Fruit fly (Drosophila melanogaster) whole organism, prepupa: Measurements from ENCODE around the gene CG13365.

Source experiments
- Blimp-1 ChIP-seq: fragments of 200-800 bp; sonication (Bioruptor generic); optimal IDR thresholded peaks from 3 replicates; lab custom pipeline; 2017; ENCODE audit warnings: missing biosample characterization, missing genetic modification characterization, mild to moderate bottlenecking, moderate library complexity, missing genetic modification reagents
- CG6163 ChIP-seq: fragments of 200-800 bp; sonication (Bioruptor generic); IDR thresholded peaks from 3 replicates; pipeline ENCODE4 v1.3.6; 2022; ENCODE audit warnings: missing biosample characterization, missing genetic modification characterization
- achi ChIP-seq: fragments of 200-800 bp; sonication (Bioruptor generic); optimal IDR thresholded peaks from 3 replicates; lab custom pipeline; 2016; ENCODE audit warnings: missing biosample characterization, missing genetic modification characterization

DNA sequence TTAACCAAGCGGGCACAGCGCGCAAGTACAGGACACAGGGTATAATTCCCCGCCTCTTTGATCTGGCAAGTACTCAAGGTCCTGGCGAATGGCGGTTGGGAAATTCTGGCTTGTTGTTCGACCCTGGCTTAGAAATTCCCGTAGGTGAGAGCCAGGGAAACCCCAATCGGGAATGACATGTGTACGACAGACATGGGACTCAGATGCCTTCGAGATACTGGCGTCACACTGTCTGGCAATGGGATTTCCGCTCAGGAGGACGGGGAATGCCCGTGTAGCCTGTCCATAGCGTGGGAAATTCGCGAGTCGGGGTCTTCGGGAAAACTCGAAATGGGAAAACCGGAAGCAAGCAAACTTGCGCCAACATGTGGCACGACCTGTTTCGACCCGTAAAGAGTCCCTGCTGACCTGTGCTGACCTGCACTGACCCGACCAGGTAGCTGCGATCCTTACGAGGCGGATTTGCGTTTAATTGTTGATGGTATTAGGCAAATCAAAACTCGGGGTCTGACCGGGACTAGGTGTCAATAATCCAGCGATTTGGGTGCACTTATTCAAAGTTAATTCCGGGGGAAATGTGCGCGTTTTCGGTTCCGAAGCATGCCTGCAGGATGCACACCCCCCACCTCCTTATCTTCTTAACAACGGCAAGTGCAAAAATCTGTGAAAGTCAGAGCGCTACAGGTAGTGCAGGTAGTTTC is 28.3 kb downstream of the CG13365 start:
- TF ChIP-seq Blimp-1 (GFP tag; lab: Kevin White, UChicago) (no peak), CG6163 (no peak), achi (GFP tag; lab: Kevin White, UChicago) (no peak)
